Fruit fly (Drosophila melanogaster): Measurements from ENCODE around the gene beat-IIa.

beat-IIa gene

dm6 chr3R:17394318-17395188 lies 28.6 kb upstream of the beat-IIa start, which contains the start of gene CREG (continued):
- TF ChIP-seq CG32006 (GFP tag; optimal IDR thresholded peaks at IDR 0.05) = peak; percentile 69
- no peak for TF ChIP-seq CG11294 (GFP tag; IDR thresholded peaks at IDR 0.05)
- TF ChIP-seq Ets96B (tag; optimal IDR thresholded peaks at IDR 0.05) = no peak
- TF ChIP-seq CG34406 (GFP tag; optimal IDR thresholded peaks at IDR 0.05) = peak; percentile 45
- peak; percentile 65 for TF ChIP-seq topi (GFP tag; optimal IDR thresholded peaks at IDR 0.05)
- peak; percentile 43 for TF ChIP-seq lz (GFP tag; optimal IDR thresholded peaks at IDR 0.05)
- peak; percentile 10 for TF ChIP-seq CG10631 (GFP tag; optimal IDR thresholded peaks at IDR 0.05)
- no peak for TF ChIP-seq dac (GFP tag; optimal IDR thresholded peaks at IDR 0.05)
- TF ChIP-seq OdsH (GFP tag; optimal IDR thresholded peaks at IDR 0.05) = peak; percentile 57
- peak; percentile 55 for TF ChIP-seq Smox (GFP tag; optimal IDR thresholded peaks at IDR 0.05)
- no peak for TF ChIP-seq Lpt (GFP tag; optimal IDR thresholded peaks at IDR 0.05)
- peak; percentile 34 for TF ChIP-seq cyc (GFP tag; optimal IDR thresholded peaks at IDR 0.05)
- peak; percentile 36 for TF ChIP-seq CG4318 (GFP tag; optimal IDR thresholded peaks at IDR 0.05)
- TF ChIP-seq CG11902 (GFP tag; optimal IDR thresholded peaks at IDR 0.05) = peak; percentile 41
- peak; percentile 6 for TF ChIP-seq CG10669 (GFP tag; optimal IDR thresholded peaks at IDR 0.05)
- TF ChIP-seq Gug (GFP tag; IDR thresholded peaks at IDR 0.05) = no peak
- no peak for TF ChIP-seq fd59A (GFP tag; optimal IDR thresholded peaks at IDR 0.05)
- peak; percentile 62 for TF ChIP-seq pdm3 (GFP tag; optimal IDR thresholded peaks at IDR 0.05)
- peak; percentile 72 for TF ChIP-seq esn (GFP tag; optimal IDR thresholded peaks at IDR 0.05)
- no peak for TF ChIP-seq CG8319 (GFP tag; optimal IDR thresholded peaks at IDR 0.05)
- TF ChIP-seq Blimp-1 (GFP tag; optimal IDR thresholded peaks at IDR 0.05) = peak; percentile 11
- no peak for TF ChIP-seq fd85E (GFP tag; optimal IDR thresholded peaks at IDR 0.05)

- TF ChIP-seq OdsH (GFP tag; optimal IDR thresholded peaks at IDR 0.05) = peak; percentile 97
- TF ChIP-seq pdm3 (GFP tag; optimal IDR thresholded peaks at IDR 0.05) = peak; percentile 98
- TF ChIP-seq topi (GFP tag; optimal IDR thresholded peaks at IDR 0.05) = peak; percentile 96
- peak; percentile 93 for TF ChIP-seq CG11902 (GFP tag; optimal IDR thresholded peaks at IDR 0.05)
- TF ChIP-seq Hr38 (GFP tag; optimal IDR thresholded peaks at IDR 0.05) = peak; percentile 32
- peak; percentile 73 for TF ChIP-seq CG6854 (GFP tag; optimal IDR thresholded peaks at IDR 0.05)
- TF ChIP-seq achi (GFP tag; optimal IDR thresholded peaks at IDR 0.05) = peak; percentile 95
- peak; percentile 95 for TF ChIP-seq Smox (GFP tag; optimal IDR thresholded peaks at IDR 0.05)
- peak; percentile 87 for TF ChIP-seq CG1621 (tag; optimal IDR thresholded peaks at IDR 0.05)
- peak; percentile 93 for TF ChIP-seq CG4318 (GFP tag; optimal IDR thresholded peaks at IDR 0.05)
- peak; percentile 96 for TF ChIP-seq Sox14 (GFP tag; optimal IDR thresholded peaks at IDR 0.05)
- peak; percentile 96 for TF ChIP-seq acj6 (GFP tag; optimal IDR thresholded peaks at IDR 0.05)
- TF ChIP-seq esn (GFP tag; optimal IDR thresholded peaks at IDR 0.05) = peak; percentile 97
- TF ChIP-seq fkh (GFP tag; optimal IDR thresholded peaks at IDR 0.05) = peak; percentile 96
- peak; percentile 98 for TF ChIP-seq CG10631 (GFP tag; optimal IDR thresholded peaks at IDR 0.05)
- TF ChIP-seq fd85E (GFP tag; optimal IDR thresholded peaks at IDR 0.05) = peak; percentile 69
- peak; percentile 96 for TF ChIP-seq CG3032 (tag; optimal IDR thresholded peaks at IDR 0.05)
- peak; percentile 86 for TF ChIP-seq CG6808 (GFP tag; optimal IDR thresholded peaks at IDR 0.05)
- TF ChIP-seq eg (GFP tag; IDR thresholded peaks at IDR 0.05) = peak; percentile 89
- peak; percentile 93 for TF ChIP-seq CG6792 (GFP tag; optimal IDR thresholded peaks at IDR 0.05)
- peak; percentile 92 for TF ChIP-seq net (GFP tag; optimal IDR thresholded peaks at IDR 0.05)
- peak; percentile 95 for TF ChIP-seq CG3919 (GFP tag; optimal IDR thresholded peaks at IDR 0.05)
- TF ChIP-seq CG34406 (GFP tag; optimal IDR thresholded peaks at IDR 0.05) = peak; percentile 94
- TF ChIP-seq ss (GFP tag; optimal IDR thresholded peaks at IDR 0.05) = peak; percentile 69 to 89
- peak; percentile 96 for TF ChIP-seq Hr4 (GFP tag; optimal IDR thresholded peaks at IDR 0.05)
- peak; percentile 98 for TF ChIP-seq Hr39 (GFP tag; optimal IDR thresholded peaks at IDR 0.05)
- TF ChIP-seq lz (GFP tag; optimal IDR thresholded peaks at IDR 0.05) = peak; percentile 97
- TF ChIP-seq CG9139 (GFP tag; optimal IDR thresholded peaks at IDR 0.05) = peak; percentile 85
- TF ChIP-seq CG16779 (tag; optimal IDR thresholded peaks at IDR 0.05) = peak; percentile 77
- TF ChIP-seq CG7368 (GFP tag; optimal IDR thresholded peaks at IDR 0.05) = peak; percentile 93
- peak; percentile 87 for TF ChIP-seq Gug (GFP tag; IDR thresholded peaks at IDR 0.05)
- TF ChIP-seq CG10669 (GFP tag; optimal IDR thresholded peaks at IDR 0.05) = peak; percentile 94
- TF ChIP-seq cyc (GFP tag; optimal IDR thresholded peaks at IDR 0.05) = peak; percentile 98
- TF ChIP-seq Eip93F (GFP tag; optimal IDR thresholded peaks at IDR 0.05) = peak; percentile 86
- TF ChIP-seq CG8632 (GFP tag; optimal IDR thresholded peaks at IDR 0.05) = peak; percentile 93
- peak; percentile 89 for TF ChIP-seq CG15336 (GFP tag; IDR thresholded peaks at IDR 0.05)
- peak; percentile 95 for TF ChIP-seq CG32006 (GFP tag; optimal IDR thresholded peaks at IDR 0.05)
- TF ChIP-seq Met (GFP tag; optimal IDR thresholded peaks at IDR 0.05) = peak; percentile 96
Measured at dm6 chr3R:17391313-17391845, 25.5 kb upstream of the beat-IIa start, which contains the start of the genes Brf and sds22. Gene Brf, minus strand, starts transcription at chr3R:17391337. Gene sds22, plus strand, starts transcription at chr3R:17391594.
